Worm (Caenorhabditis elegans): ENCODE measurements around the gene C06E2.5.

DNA sequence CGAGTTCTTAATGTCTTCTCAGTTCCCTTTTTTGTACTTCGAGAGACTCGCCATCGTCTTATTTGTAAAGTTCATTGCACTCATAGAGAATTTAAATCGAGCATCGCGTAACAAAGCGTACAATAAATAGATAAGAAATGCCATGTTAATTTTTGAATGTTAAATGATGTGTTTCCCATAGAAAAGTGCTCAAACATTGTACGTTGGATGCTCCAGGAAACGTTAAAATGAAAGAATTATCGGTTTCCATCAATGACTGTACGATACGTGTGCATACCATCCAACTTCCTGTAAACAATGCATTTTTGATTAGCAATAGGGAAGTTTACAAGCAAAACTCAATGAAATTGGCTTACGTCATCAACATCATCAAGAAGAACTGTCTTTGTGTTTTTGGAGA lies 37.1 kb downstream of the C06E2.5 start:
- no peak for TF ChIP-seq med-1 (GFP tag; optimal IDR thresholded peaks at IDR 0.05; ENCODE audit: insufficient read depth)
- TF ChIP-seq tab-1 (GFP tag; IDR thresholded peaks at IDR 0.05): no peak
- TF ChIP-seq flt-1 (GFP tag; IDR thresholded peaks at IDR 0.05): no peak
- no peak for TF ChIP-seq cog-1 (tag; optimal IDR thresholded peaks at IDR 0.05)
- no peak for TF ChIP-seq ref-1 (GFP tag; conservative IDR thresholded peaks at IDR 0.05)
- TF ChIP-seq ztf-29 (GFP tag; IDR thresholded peaks at IDR 0.05): no peak
- no peak for TF ChIP-seq T22C8.4 (GFP tag; IDR thresholded peaks at IDR 0.05)

All from whole organism, midembryonic.